Fruit fly (Drosophila melanogaster) whole organism: ENCODE measurements around the gene CG43348.

ENCODE experiments used
- CG8478 ChIP-seq: fragments of >200 bp; optimal IDR thresholded peaks from 2 replicates; lab custom pipeline; 2018; ENCODE audit warnings: inconsistent platforms
- psq ChIP-seq: fragments of >200 bp; optimal IDR thresholded peaks from 2 replicates; lab custom pipeline; 2017

dm6 chr2L:1158519-1159319 is 40.5 kb upstream of the CG43348 start, which contains the start of gene Tango14:
- TF ChIP-seq psq (lab: Kevin White, UChicago) = no peak
- TF ChIP-seq CG8478 (lab: Kevin White, UChicago) = no peak
